Fruit fly (Drosophila melanogaster): ENCODE measurements around the gene PMP34.

DNA sequence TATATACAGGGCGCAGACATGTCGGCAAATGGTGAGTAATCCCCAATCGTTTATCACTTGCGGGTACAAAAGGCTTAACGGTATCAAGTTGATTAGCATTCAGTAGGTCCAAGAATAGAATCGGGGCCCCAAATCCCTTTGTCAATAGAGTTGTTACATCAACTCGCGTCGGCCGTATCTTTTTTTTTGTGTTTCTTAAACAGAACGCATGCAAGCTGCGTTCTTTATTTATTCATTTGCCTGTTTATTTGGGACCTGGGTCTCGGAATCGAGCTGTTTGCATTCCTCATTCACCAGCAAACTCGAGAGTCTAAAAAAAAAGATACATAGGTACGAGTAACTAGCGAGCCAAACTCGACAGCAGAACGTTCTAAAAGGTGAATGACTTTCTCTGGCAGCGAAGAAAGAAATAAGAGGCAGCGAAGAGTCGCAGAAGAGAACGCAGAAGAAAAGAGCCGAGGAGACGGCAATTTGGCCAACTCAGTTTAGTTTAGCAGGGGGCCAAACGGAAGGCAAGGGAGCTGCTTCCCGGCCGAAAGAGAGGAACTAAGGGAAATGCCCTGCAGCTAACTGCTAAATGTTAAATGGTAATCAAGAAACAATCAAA lies 46.3 kb upstream of the PMP34 start:
- TF ChIP-seq rn (GFP tag; IDR thresholded peaks at IDR 0.05) (no peak), EcR (GFP tag; optimal IDR thresholded peaks at IDR 0.05) (peak; percentile 91), CG13204 (GFP tag; optimal IDR thresholded peaks at IDR 0.05) (no peak), CG34367 (tag; optimal IDR thresholded peaks at IDR 0.05) (no peak), fd96Ca (GFP tag; IDR thresholded peaks at IDR 0.05) (no peak), Pif1B (GFP tag; optimal IDR thresholded peaks at IDR 0.05) (no peak), Snoo (tag; optimal IDR thresholded peaks at IDR 0.05) (no peak), CG17806 (tag; optimal IDR thresholded peaks at IDR 0.05) (no peak), CG8301 (tag; optimal IDR thresholded peaks at IDR 0.05) (no peak)

Measured in whole organism, pupa.